Worm (Caenorhabditis elegans) whole organism, L3 larva: Measurements from ENCODE around the gene hlh-26.

Experiments used
- nhr-28 ChIP-seq: fragments of 150-350 bp; optimal IDR thresholded peaks from 2 replicates; lab custom pipeline; 2014; ENCODE audit warnings: missing biosample characterization, missing genetic modification characterization
- zag-1 ChIP-seq: fragments of 150-350 bp; optimal IDR thresholded peaks from 2 replicates; lab custom pipeline; 2014; ENCODE audit warnings: missing biosample characterization, missing genetic modification characterization

DNA sequence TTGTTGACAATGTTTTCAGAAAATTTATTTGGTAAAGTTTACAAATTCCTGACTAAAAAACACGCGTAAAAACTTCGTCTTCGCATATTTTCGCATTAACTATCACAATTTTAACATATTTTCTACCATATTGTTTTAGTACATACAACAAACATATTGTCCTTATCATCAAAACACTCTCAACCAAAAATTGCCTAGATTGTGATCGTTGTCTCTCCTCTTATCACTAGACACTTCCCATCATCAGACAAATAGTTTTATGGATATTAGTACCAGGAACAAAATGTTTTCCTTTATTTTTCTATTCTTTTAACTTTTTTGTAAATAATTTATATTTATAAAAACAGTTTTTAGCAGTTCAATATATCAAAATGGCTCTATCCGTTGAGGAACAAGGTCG lies 27.9 kb upstream of the hlh-26 start, which contains the start of gene C17C3.3:
- TF ChIP-seq nhr-28 (tag; lab: Kevin White, UChicago) (no peak), zag-1 (tag; lab: Kevin White, UChicago) (no peak)
